Worm (Caenorhabditis elegans) whole organism, L1 larva: Measurements from ENCODE around the gene din-1.

Source experiments
- C04F5.9 ChIP-seq: sonication (generic microtip); optimal IDR thresholded peaks from 2 replicates; lab custom pipeline; 2016; ENCODE audit warnings: missing genetic modification characterization, missing compliant biosample characterization
- C16A3.4 ChIP-seq: fragments of 150-350 bp; optimal IDR thresholded peaks from 2 replicates; lab custom pipeline; 2014; ENCODE audit warnings: missing biosample characterization, missing genetic modification characterization
- C34B4.2 ChIP-seq: sonication (generic microtip); optimal IDR thresholded peaks from 2 replicates; lab custom pipeline; 2017; ENCODE audit warnings: mild to moderate bottlenecking, missing genetic modification characterization, missing compliant biosample characterization
- F16B12.6 ChIP-seq: fragments of 150-350 bp; optimal IDR thresholded peaks from 2 replicates; lab custom pipeline; 2014; ENCODE audit warnings: missing biosample characterization, missing genetic modification characterization
- Y116A8C.19 ChIP-seq: sonication (generic microtip); optimal IDR thresholded peaks from 2 replicates; lab custom pipeline; 2016; ENCODE audit warnings: missing compliant biosample characterization, missing genetic modification characterization, borderline replicate concordance
- ama-1 ChIP-seq: fragments of 150-350 bp; optimal IDR thresholded peaks from 2 replicates; lab custom pipeline; 2014
- blmp-1 ChIP-seq: fragments of 150-350 bp; optimal IDR thresholded peaks from 2 replicates; lab custom pipeline; 2014; ENCODE audit warnings: missing biosample characterization, missing genetic modification characterization
- ceh-82 ChIP-seq, 3 experiments: fragments of 150-350 bp in 1 of 3; sonication (generic microtip) in 2 of 3; optimal IDR thresholded peaks; 2 replicates each; lab custom pipeline; 2014 to 2017; ENCODE audit warnings: missing biosample characterization in 3 of 3, missing genetic modification characterization in 3 of 3
- ceh-88 ChIP-seq: fragments of 200-800 bp; sonication (Bioruptor generic); IDR thresholded peaks from 2 replicates; pipeline ENCODE4 v1.3.6; 2022; ENCODE audit warnings: missing genetic modification characterization, missing compliant biosample characterization
- efl-1 ChIP-seq, 4 experiments: fragments of 150-350 bp; optimal IDR thresholded peaks in 3 of 4; peaks in 1 of 4; 1 replicate in 1 of 4; 2 replicates in 3 of 4; lab custom pipeline; 2014; ENCODE audit warnings: missing biosample characterization in 2 of 4, missing genetic modification characterization in 2 of 4, missing genetic modification reagents in 2 of 4
- efl-3 ChIP-seq: fragments of 200-800 bp; sonication (Bioruptor generic); optimal IDR thresholded peaks from 2 replicates; lab custom pipeline; 2018; ENCODE audit warnings: mild to moderate bottlenecking, missing genetic modification characterization, missing compliant biosample characterization
- egl-13 ChIP-seq: sonication (generic microtip); optimal IDR thresholded peaks from 2 replicates; lab custom pipeline; 2016; ENCODE audit warnings: missing genotype, missing genetic modification reagents, missing genetic modification characterization, missing compliant biosample characterization
- egl-27 ChIP-seq, 2 experiments: fragments of 150-350 bp in 1 of 2; sonication (generic microtip); optimal IDR thresholded peaks; 3 replicates each; lab custom pipeline; 2017 to 2018; ENCODE audit warnings: missing biosample characterization in 2 of 2, missing genetic modification characterization in 2 of 2, missing genetic modification reagents in 2 of 2
- elt-2 ChIP-seq: sonication (generic microtip); optimal IDR thresholded peaks from 2 replicates; lab custom pipeline; 2016; ENCODE audit warnings: missing genetic modification characterization, mild to moderate bottlenecking, inconsistent platforms, missing compliant biosample characterization, missing genetic modification reagents
- fkh-8 ChIP-seq: sonication (generic microtip); optimal IDR thresholded peaks from 2 replicates; lab custom pipeline; 2016; ENCODE audit warnings: mild to moderate bottlenecking, missing genetic modification characterization, missing compliant biosample characterization
- fos-1 ChIP-seq: fragments of 150-350 bp; optimal IDR thresholded peaks from 2 replicates; lab custom pipeline; 2014; ENCODE audit warnings: missing biosample characterization, missing genetic modification characterization
- hlh-17 ChIP-seq: fragments of 200-800 bp; sonication (Bioruptor generic); optimal IDR thresholded peaks from 2 replicates; lab custom pipeline; 2018; ENCODE audit warnings: missing genetic modification characterization, mild to moderate bottlenecking, missing compliant biosample characterization, moderate library complexity, borderline replicate concordance
- isw-1 ChIP-seq: fragments of 200-800 bp; sonication (Bioruptor generic); IDR thresholded peaks from 2 replicates; pipeline ENCODE4 v1.3.6; 2022; ENCODE audit warnings: missing genetic modification characterization, missing compliant biosample characterization
- jun-1 ChIP-seq: fragments of 150-350 bp; optimal IDR thresholded peaks from 2 replicates; lab custom pipeline; 2014; ENCODE audit warnings: missing biosample characterization, missing genetic modification reagents, missing genetic modification characterization
- lin-13 ChIP-seq: fragments of 150-350 bp; optimal IDR thresholded peaks from 2 replicates; lab custom pipeline; 2014; ENCODE audit warnings: missing biosample characterization, missing genetic modification reagents, missing genetic modification characterization
- lin-15B ChIP-seq: fragments of 150-350 bp; sonication (generic microtip); optimal IDR thresholded peaks from 3 replicates; lab custom pipeline; 2014; ENCODE audit warnings: missing biosample characterization, missing genetic modification characterization
- lin-35 ChIP-seq, 2 experiments: fragments of 150-350 bp; optimal IDR thresholded peaks; 2 replicates each; lab custom pipeline; 2014; ENCODE audit warnings: missing biosample characterization in 2 of 2, missing genetic modification characterization in 2 of 2, missing genetic modification reagents in 2 of 2
- lin-39 ChIP-seq: fragments of 150-350 bp; optimal IDR thresholded peaks from 2 replicates; lab custom pipeline; 2014; ENCODE audit warnings: missing biosample characterization, missing genetic modification reagents, missing genetic modification characterization
- lir-3 ChIP-seq: sonication (generic microtip); optimal IDR thresholded peaks from 2 replicates; lab custom pipeline; 2016; ENCODE audit warnings: mild to moderate bottlenecking, missing genetic modification characterization, moderate library complexity, missing compliant biosample characterization; ENCODE audit not compliant: poor library complexity
- mab-9 ChIP-seq: fragments of 200-800 bp; sonication (Bioruptor generic); IDR thresholded peaks from 2 replicates; pipeline ENCODE4 v1.3.6; 2022; ENCODE audit warnings: missing genetic modification reagents, missing genetic modification characterization, missing compliant biosample characterization
- mep-1 ChIP-seq: fragments of 150-350 bp; optimal IDR thresholded peaks from 2 replicates; lab custom pipeline; 2014; ENCODE audit warnings: missing biosample characterization, missing genetic modification characterization
- nhr-20 ChIP-seq: sonication (generic microtip); optimal IDR thresholded peaks from 2 replicates; lab custom pipeline; 2016; ENCODE audit warnings: mild to moderate bottlenecking, missing genetic modification characterization, missing compliant biosample characterization
- nhr-237 ChIP-seq: fragments of 150-350 bp; optimal IDR thresholded peaks from 2 replicates; lab custom pipeline; 2014; ENCODE audit warnings: missing biosample characterization, missing genetic modification characterization
- nhr-28 ChIP-seq: fragments of 150-350 bp; optimal IDR thresholded peaks from 2 replicates; lab custom pipeline; 2014; ENCODE audit warnings: missing biosample characterization, missing genetic modification characterization
- nhr-71 ChIP-seq: sonication (generic microtip); optimal IDR thresholded peaks from 2 replicates; lab custom pipeline; 2016; ENCODE audit warnings: mild to moderate bottlenecking, missing genetic modification characterization, moderate library complexity, missing compliant biosample characterization
- pag-3 ChIP-seq: sonication (generic microtip); optimal IDR thresholded peaks from 2 replicates; lab custom pipeline; 2017; ENCODE audit warnings: missing genetic modification characterization, mild to moderate bottlenecking, missing compliant biosample characterization, antibody characterized with exemption, borderline replicate concordance; ENCODE audit not compliant: insufficient read depth
- pax-3 ChIP-seq: fragments of 200-800 bp; sonication (Bioruptor generic); optimal IDR thresholded peaks from 2 replicates; lab custom pipeline; 2018; ENCODE audit warnings: mild to moderate bottlenecking, missing genetic modification characterization, moderate library complexity, missing compliant biosample characterization
- pqm-1 ChIP-seq: sonication (generic microtip); optimal IDR thresholded peaks from 3 replicates; lab custom pipeline; 2017; ENCODE audit warnings: missing biosample characterization, missing genetic modification characterization
- rnt-1 ChIP-seq: sonication (generic microtip); optimal IDR thresholded peaks from 2 replicates; lab custom pipeline; 2016; ENCODE audit warnings: mild to moderate bottlenecking, missing genetic modification characterization, moderate library complexity, missing compliant biosample characterization
- skn-1 ChIP-seq: fragments of 150-350 bp; optimal IDR thresholded peaks from 2 replicates; lab custom pipeline; 2014; ENCODE audit warnings: missing biosample characterization, missing genetic modification characterization
- snpc-4 ChIP-seq: fragments of 150-350 bp; optimal IDR thresholded peaks from 2 replicates; lab custom pipeline; 2014; ENCODE audit warnings: missing biosample characterization, missing genetic modification characterization
- tbx-2 ChIP-seq: sonication (generic microtip); optimal IDR thresholded peaks from 2 replicates; lab custom pipeline; 2016; ENCODE audit warnings: missing genetic modification characterization, missing compliant biosample characterization
- tlp-1 ChIP-seq: fragments of 150-350 bp; optimal IDR thresholded peaks from 2 replicates; lab custom pipeline; 2014; ENCODE audit warnings: missing biosample characterization, missing genetic modification characterization
- unc-130 ChIP-seq: fragments of 150-350 bp; optimal IDR thresholded peaks from 2 replicates; lab custom pipeline; 2017; ENCODE audit warnings: missing biosample characterization, missing genetic modification characterization, inconsistent platforms
- unc-30 ChIP-seq: sonication (generic microtip); optimal IDR thresholded peaks from 2 replicates; lab custom pipeline; 2017; ENCODE audit warnings: missing biosample characterization, missing genetic modification characterization
- unc-86 ChIP-seq: sonication (generic microtip); optimal IDR thresholded peaks from 2 replicates; lab custom pipeline; 2016; ENCODE audit warnings: missing genetic modification characterization, missing compliant biosample characterization
- vab-15 ChIP-seq: sonication (generic microtip); optimal IDR thresholded peaks from 2 replicates; lab custom pipeline; 2017; ENCODE audit warnings: missing genotype, mild to moderate bottlenecking, missing genetic modification characterization, missing compliant biosample characterization
- xbp-1 ChIP-seq: sonication (generic microtip); optimal IDR thresholded peaks from 2 replicates; lab custom pipeline; 2016; ENCODE audit warnings: missing genetic modification characterization, missing compliant biosample characterization
- zip-4 ChIP-seq: fragments of 200-800 bp; sonication (Bioruptor generic); optimal IDR thresholded peaks from 2 replicates; lab custom pipeline; 2018; ENCODE audit warnings: mild to moderate bottlenecking, missing genetic modification characterization, moderate library complexity, missing compliant biosample characterization
- ztf-11 ChIP-seq, 2 experiments: sonication (generic microtip); optimal IDR thresholded peaks; 2 replicates each; lab custom pipeline; 2016 to 2017; ENCODE audit warnings: missing genetic modification characterization in 2 of 2, missing biosample characterization in 1 of 2, missing compliant biosample characterization in 1 of 2
- ztf-4 ChIP-seq: fragments of 150-350 bp; optimal IDR thresholded peaks from 2 replicates; lab custom pipeline; 2014; ENCODE audit warnings: missing biosample characterization, missing genetic modification characterization

The din-1 gene

ce11 chrII:11591558-11591957 lies 41.9 kb downstream of the din-1 start:
- TF ChIP-seq snpc-4 (tag; lab: Kevin White, UChicago) (no peak), nhr-20 (tag; lab: Kevin White, UChicago) (no peak), skn-1 (tag; lab: Kevin White, UChicago) (no peak), fkh-8 (tag; lab: Kevin White, UChicago) (no peak), vab-15 (tag; lab: Kevin White, UChicago) (no peak), hlh-17 (GFP tag; lab: Kevin White, UChicago) (no peak), unc-130 (no peak), jun-1 (no peak), rnt-1 (tag; lab: Kevin White, UChicago) (no peak), tlp-1 (tag; lab: Kevin White, UChicago) (no peak), unc-86 (tag; lab: Kevin White, UChicago) (no peak), mab-9 (GFP tag; lab: Robert Waterston, UW) (no peak), nhr-71 (tag; lab: Kevin White, UChicago) (no peak), lin-13 (no peak), fos-1 (tag; lab: Kevin White, UChicago) (no peak)
- TF ChIP-seq, all 84 proteins: peak for 0

ce11 chrII:11588304-11588703 lies 45.1 kb downstream of the din-1 start:
- no peak for TF ChIP-seq unc-86 (tag; lab: Kevin White, UChicago)
- no peak for TF ChIP-seq pag-3 (tag; lab: Kevin White, UChicago)
- no peak for TF ChIP-seq Y116A8C.19
- TF ChIP-seq efl-1 (optimal IDR thresholded peaks at IDR 0.05; lab: Kevin White, UChicago), result no peak
- peak in 1 of 2 experiments; percentile 51 for TF ChIP-seq efl-1 (GFP tag; optimal IDR thresholded peaks at IDR 0.05 in 1 of 2; lab: Kevin White, UChicago)

- TF ChIP-seq pqm-1 (tag; lab: Kevin White, UChicago) (no peak), unc-30 (tag; lab: Kevin White, UChicago) (no peak), zip-4 (GFP tag; lab: Kevin White, UChicago) (no peak), tbx-2 (tag; lab: Kevin White, UChicago) (no peak), elt-2 (no peak), C04F5.9 (tag; lab: Kevin White, UChicago) (no peak), nhr-28 (no peak), tlp-1 (tag; lab: Kevin White, UChicago) (no peak), xbp-1 (no peak), ztf-4 (tag; lab: Kevin White, UChicago) (no peak), mab-9 (GFP tag; lab: Robert Waterston, UW) (no peak), nhr-237 (tag; lab: Kevin White, UChicago) (no peak), ama-1 (lab: Kevin White, UChicago) (no peak), pax-3 (no peak), lir-3 (tag; lab: Kevin White, UChicago) (no peak), ceh-88 (no peak), nhr-71 (tag; lab: Kevin White, UChicago) (no peak), F16B12.6 (no peak)
Measured at ce11 chrII:11582698-11583097, 50.7 kb downstream of the din-1 start, which contains the start of gene ints-7. Gene ints-7, plus strand, starts transcription at chrII:11582849.

ce11 chrII:11578327-11578726 lies 55.1 kb downstream of the din-1 start, which contains the start of gene smc-6:
Gene smc-6, plus strand, starts transcription at chrII:11578716.
- TF ChIP-seq zip-4 (GFP tag; lab: Kevin White, UChicago) (peak; percentile 90), egl-27 (tag; optimal IDR thresholded peaks at IDR 0.05; lab: Kevin White, UChicago) (no peak), nhr-20 (tag; lab: Kevin White, UChicago) (no peak), ztf-11 (tag; optimal IDR thresholded peaks at IDR 0.05; lab: Kevin White, UChicago) (no peak), lir-3 (tag; lab: Kevin White, UChicago) (peak; percentile 33), efl-1 (optimal IDR thresholded peaks at IDR 0.05; lab: Kevin White, UChicago) (peak; percentile 67 to 70), efl-1 (GFP tag; optimal IDR thresholded peaks at IDR 0.05 in 1 of 2; lab: Kevin White, UChicago) (peak; percentile 81 to 97), jun-1 (no peak), lin-35 (GFP tag; optimal IDR thresholded peaks at IDR 0.05; lab: Kevin White, UChicago) (peak; percentile 64 to 80), unc-30 (tag; lab: Kevin White, UChicago) (no peak), lin-39 (tag; lab: Kevin White, UChicago) (no peak), efl-3 (GFP tag; lab: Kevin White, UChicago) (no peak), rnt-1 (tag; lab: Kevin White, UChicago) (peak; percentile 42), isw-1 (GFP tag; lab: Robert Waterston, UW) (peak; percentile 23; the same call in 1 of the 2 replicates), fkh-8 (tag; lab: Kevin White, UChicago) (peak; percentile 5), mep-1 (tag; lab: Kevin White, UChicago) (peak; percentile 43), C16A3.4 (tag; lab: Kevin White, UChicago) (peak; percentile 4), C34B4.2 (tag; lab: Kevin White, UChicago) (no peak), egl-13 (tag; lab: Kevin White, UChicago) (no peak), lin-15B (tag; lab: Kevin White, UChicago) (peak; percentile 47), blmp-1 (tag; lab: Kevin White, UChicago) (peak; percentile 33), ceh-82 (tag; optimal IDR thresholded peaks at IDR 0.05; lab: Kevin White, UChicago) (peak in 1 of 3 experiments; percentile 58), ceh-88 (no peak), elt-2 (no peak)
